Fruit fly (Drosophila melanogaster) whole organism, embryonic: Measurements from ENCODE around the gene CG10984.

ENCODE experiments used
- CG10209 ChIP-seq: fragments of 200-800 bp; sonication (Bioruptor generic); optimal IDR thresholded peaks from 3 replicates; lab custom pipeline; 2017; ENCODE audit warnings: missing biosample characterization, mild to moderate bottlenecking, missing genetic modification characterization, missing genetic modification reagents
- CG10321 ChIP-seq: fragments of 200-800 bp; sonication (Bioruptor generic); IDR thresholded peaks from 2 replicates; pipeline ENCODE4 v1.3.6; 2022; ENCODE audit warnings: missing biosample characterization, missing genetic modification characterization
- CG10366 ChIP-seq: fragments of 200-800 bp; sonication (Bioruptor generic); IDR thresholded peaks from 2 replicates; pipeline ENCODE4 v1.3.6; 2022; ENCODE audit warnings: missing biosample characterization, missing genetic modification characterization
- CG11696 ChIP-seq: fragments of 200-800 bp; sonication (Bioruptor generic); IDR thresholded peaks from 2 replicates; pipeline ENCODE4 v1.3.6; 2022; ENCODE audit warnings: missing biosample characterization, missing genetic modification characterization
- CG11723 ChIP-seq: fragments of 200-800 bp; sonication (Bioruptor generic); optimal IDR thresholded peaks from 2 replicates; lab custom pipeline; 2017; ENCODE audit warnings: missing biosample characterization, mild to moderate bottlenecking, missing genetic modification characterization
- CG12942 ChIP-seq: fragments of 200-800 bp; sonication (Bioruptor generic); optimal IDR thresholded peaks from 3 replicates; lab custom pipeline; 2016; ENCODE audit warnings: missing biosample characterization, missing genetic modification characterization
- CG13287 ChIP-seq: fragments of 200-800 bp; sonication (Bioruptor generic); IDR thresholded peaks from 2 replicates; pipeline ENCODE4 v1.3.6; 2022; ENCODE audit warnings: missing biosample characterization, missing genetic modification characterization; ENCODE audit not compliant: partially characterized antibody
- CG14860 ChIP-seq: fragments of 200-800 bp; sonication (Bioruptor generic); IDR thresholded peaks from 3 replicates; pipeline ENCODE4 v1.3.6; 2022; ENCODE audit warnings: missing biosample characterization, missing genetic modification characterization; ENCODE audit not compliant: partially characterized antibody
- CG14965 ChIP-seq: fragments of 200-800 bp; sonication (Bioruptor generic); optimal IDR thresholded peaks from 2 replicates; lab custom pipeline; 2016; ENCODE audit warnings: missing biosample characterization, missing genetic modification characterization, borderline replicate concordance
- CG1647 ChIP-seq: fragments of 200-800 bp; sonication (Bioruptor generic); optimal IDR thresholded peaks from 3 replicates; lab custom pipeline; 2016; ENCODE audit warnings: missing biosample characterization, missing genetic modification characterization
- CG18619 ChIP-seq: fragments of 200-800 bp; sonication (Bioruptor generic); optimal IDR thresholded peaks from 3 replicates; lab custom pipeline; 2017; ENCODE audit warnings: missing biosample characterization, mild to moderate bottlenecking, missing genetic modification characterization
- CG31388 ChIP-seq: fragments of 200-800 bp; sonication (Bioruptor generic); optimal IDR thresholded peaks from 2 replicates; lab custom pipeline; 2016; ENCODE audit warnings: missing biosample characterization, missing genetic modification characterization
- CG4424 ChIP-seq: fragments of 200-800 bp; sonication (Bioruptor generic); optimal IDR thresholded peaks from 3 replicates; lab custom pipeline; 2016; ENCODE audit warnings: missing biosample characterization, missing genetic modification characterization
- CG6854 ChIP-seq: fragments of 200-800 bp; sonication (Bioruptor generic); optimal IDR thresholded peaks from 3 replicates; lab custom pipeline; 2017; ENCODE audit warnings: missing biosample characterization, mild to moderate bottlenecking, missing genetic modification characterization
- CG7556 ChIP-seq: fragments of 200-800 bp; sonication (Bioruptor generic); optimal IDR thresholded peaks from 2 replicates; lab custom pipeline; 2017; ENCODE audit warnings: missing biosample characterization, mild to moderate bottlenecking, missing genetic modification characterization
- CG7928 ChIP-seq: fragments of 200-800 bp; sonication (Bioruptor generic); optimal IDR thresholded peaks from 2 replicates; lab custom pipeline; 2017; ENCODE audit warnings: missing biosample characterization, mild to moderate bottlenecking, missing genetic modification characterization
- CG7987 ChIP-seq: fragments of 200-800 bp; sonication (Bioruptor generic); optimal IDR thresholded peaks from 2 replicates; lab custom pipeline; 2018; ENCODE audit warnings: missing biosample characterization, mild to moderate bottlenecking, missing genetic modification characterization, moderate library complexity
- CG8281 ChIP-seq: fragments of 200-800 bp; sonication (Bioruptor generic); optimal IDR thresholded peaks from 2 replicates; lab custom pipeline; 2018; ENCODE audit warnings: missing biosample characterization, mild to moderate bottlenecking, missing genetic modification characterization, moderate library complexity
- CG8359 ChIP-seq: fragments of 200-800 bp; sonication (Bioruptor generic); optimal IDR thresholded peaks from 2 replicates; lab custom pipeline; 2017; ENCODE audit warnings: missing biosample characterization, mild to moderate bottlenecking, missing genetic modification characterization, borderline replicate concordance
- CG8765 ChIP-seq: fragments of 200-800 bp; sonication (Bioruptor generic); IDR thresholded peaks from 2 replicates; pipeline ENCODE4 v1.3.6; 2022; ENCODE audit warnings: missing biosample characterization, missing genetic modification characterization
- D ChIP-seq, 2 experiments: fragments of 200-800 bp in 1 of 2; fragments of >200 bp in 1 of 2; sonication (Bioruptor generic) in 1 of 2; optimal IDR thresholded peaks; 2 replicates in 1 of 2; 3 replicates in 1 of 2; lab custom pipeline; 2017; ENCODE audit warnings: mild to moderate bottlenecking in 1 of 2, missing biosample characterization in 1 of 2, missing genetic modification characterization in 1 of 2, missing genetic modification reagents in 1 of 2
- Dad ChIP-seq: fragments of 200-800 bp; sonication (Bioruptor generic); optimal IDR thresholded peaks from 3 replicates; lab custom pipeline; 2016; ENCODE audit warnings: missing biosample characterization, missing genetic modification characterization
- Fer2 ChIP-seq: fragments of 200-800 bp; sonication (Bioruptor generic); optimal IDR thresholded peaks from 2 replicates; lab custom pipeline; 2018; ENCODE audit warnings: missing biosample characterization, mild to moderate bottlenecking, missing genetic modification characterization, moderate library complexity
- HHEX ChIP-seq: fragments of 200-800 bp; sonication (Bioruptor generic); optimal IDR thresholded peaks from 3 replicates; lab custom pipeline; 2017; ENCODE audit warnings: missing biosample characterization, mild to moderate bottlenecking, missing genetic modification characterization, missing genetic modification reagents
- HLHmδ ChIP-seq: fragments of 200-800 bp; sonication (Bioruptor generic); optimal IDR thresholded peaks from 2 replicates; lab custom pipeline; 2018; ENCODE audit warnings: missing biosample characterization, mild to moderate bottlenecking, missing genetic modification characterization, moderate library complexity
- Lim3 ChIP-seq: fragments of 200-800 bp; sonication (Bioruptor generic); IDR thresholded peaks from 2 replicates; pipeline ENCODE4 v1.3.6; 2022; ENCODE audit warnings: missing biosample characterization, missing genetic modification characterization
- Mes4 ChIP-seq: fragments of 200-800 bp; sonication (Bioruptor generic); optimal IDR thresholded peaks from 2 replicates; lab custom pipeline; 2016; ENCODE audit warnings: missing biosample characterization, missing genetic modification characterization
- Neu2 ChIP-seq: fragments of 200-800 bp; sonication (Bioruptor generic); optimal IDR thresholded peaks from 3 replicates; lab custom pipeline; 2016; ENCODE audit warnings: missing biosample characterization, missing genetic modification characterization, borderline replicate concordance
- Opbp ChIP-seq: fragments of 200-800 bp; sonication (Bioruptor generic); IDR thresholded peaks from 3 replicates; pipeline ENCODE4 v1.3.6; 2022; ENCODE audit warnings: missing biosample characterization, missing genetic modification characterization; ENCODE audit not compliant: partially characterized antibody
- cato ChIP-seq: fragments of 200-800 bp; sonication (Bioruptor generic); optimal IDR thresholded peaks from 2 replicates; lab custom pipeline; 2016; ENCODE audit warnings: missing biosample characterization, missing genetic modification characterization, borderline replicate concordance
- crp ChIP-seq, 2 experiments: fragments of 200-800 bp; sonication (Bioruptor generic); optimal IDR thresholded peaks; 2 replicates in 1 of 2; 3 replicates in 1 of 2; lab custom pipeline; 2017; ENCODE audit warnings: missing biosample characterization in 2 of 2, missing genetic modification characterization in 2 of 2, mild to moderate bottlenecking in 1 of 2, moderate library complexity in 1 of 2
- en ChIP-seq: fragments of 200-800 bp; sonication (Bioruptor generic); optimal IDR thresholded peaks from 2 replicates; lab custom pipeline; 2016; ENCODE audit warnings: missing biosample characterization, missing genetic modification characterization
- grn ChIP-seq: fragments of 200-800 bp; sonication (Bioruptor generic); optimal IDR thresholded peaks from 3 replicates; lab custom pipeline; 2017; ENCODE audit warnings: missing biosample characterization, missing genetic modification characterization
- inv ChIP-seq: fragments of 200-800 bp; sonication (Bioruptor generic); IDR thresholded peaks from 2 replicates; pipeline ENCODE4 v1.3.6; 2022; ENCODE audit warnings: missing biosample characterization, missing genetic modification characterization; ENCODE audit not compliant: partially characterized antibody
- knrl ChIP-seq: fragments of 200-800 bp; sonication (Bioruptor generic); IDR thresholded peaks from 3 replicates; pipeline ENCODE4 v1.3.6; 2022; ENCODE audit warnings: missing biosample characterization, missing genetic modification characterization; ENCODE audit not compliant: partially characterized antibody
- lbe ChIP-seq: fragments of 200-800 bp; sonication (Bioruptor generic); optimal IDR thresholded peaks from 2 replicates; lab custom pipeline; 2016; ENCODE audit warnings: missing biosample characterization, mild to moderate bottlenecking, missing genetic modification characterization
- lilli ChIP-seq: fragments of 200-800 bp; sonication (Bioruptor generic); optimal IDR thresholded peaks from 3 replicates; lab custom pipeline; 2016; ENCODE audit warnings: missing biosample characterization, missing genetic modification characterization
- mirr ChIP-seq: fragments of 200-800 bp; sonication (Bioruptor generic); optimal IDR thresholded peaks from 3 replicates; lab custom pipeline; 2018; ENCODE audit warnings: missing biosample characterization, mild to moderate bottlenecking, missing genetic modification characterization
- mld ChIP-seq: fragments of 200-800 bp; sonication (Bioruptor generic); IDR thresholded peaks from 3 replicates; pipeline ENCODE4 v1.3.6; 2022; ENCODE audit warnings: missing biosample characterization, missing genetic modification characterization; ENCODE audit not compliant: partially characterized antibody
- onecut ChIP-seq: fragments of 200-800 bp; sonication (Bioruptor generic); IDR thresholded peaks from 2 replicates; pipeline ENCODE4 v1.3.6; 2022; ENCODE audit warnings: missing biosample characterization, missing genetic modification characterization
- p53 ChIP-seq: fragments of 200-800 bp; sonication (Bioruptor generic); optimal IDR thresholded peaks from 2 replicates; lab custom pipeline; 2016; ENCODE audit warnings: missing biosample characterization, missing genetic modification characterization
- row ChIP-seq: fragments of 200-800 bp; sonication (Bioruptor generic); IDR thresholded peaks from 3 replicates; pipeline ENCODE4 v1.3.6; 2022; ENCODE audit warnings: missing biosample characterization, missing genetic modification characterization
- schlank ChIP-seq: fragments of 200-800 bp; sonication (Bioruptor generic); optimal IDR thresholded peaks from 2 replicates; lab custom pipeline; 2018; ENCODE audit warnings: missing biosample characterization, mild to moderate bottlenecking, missing genetic modification characterization
- sisA ChIP-seq: fragments of 200-800 bp; sonication (Bioruptor generic); IDR thresholded peaks from 2 replicates; pipeline ENCODE4 v1.3.6; 2022; ENCODE audit warnings: missing biosample characterization, missing genetic modification characterization
- slp2 ChIP-seq: fragments of 200-800 bp; sonication (Bioruptor generic); optimal IDR thresholded peaks from 2 replicates; lab custom pipeline; 2016; ENCODE audit warnings: missing biosample characterization, missing genetic modification characterization
- sr ChIP-seq: fragments of 200-800 bp; sonication (Bioruptor generic); IDR thresholded peaks from 3 replicates; pipeline ENCODE4 v1.3.6; 2022; ENCODE audit warnings: missing biosample characterization, missing genetic modification characterization
- tgo ChIP-seq: fragments of 200-800 bp; sonication (Bioruptor generic); IDR thresholded peaks from 3 replicates; pipeline ENCODE4 v1.3.6; 2022; ENCODE audit warnings: missing biosample characterization, missing genetic modification characterization
- toy ChIP-seq: fragments of 200-800 bp; sonication (Bioruptor generic); IDR thresholded peaks from 2 replicates; pipeline ENCODE4 v1.3.6; 2022; ENCODE audit warnings: missing biosample characterization, missing genetic modification characterization
- vfl ChIP-seq: fragments of 200-800 bp; sonication (Bioruptor generic); optimal IDR thresholded peaks from 2 replicates; lab custom pipeline; 2016; ENCODE audit warnings: missing biosample characterization, missing genetic modification characterization
- zfh2 ChIP-seq: fragments of 200-800 bp; sonication (Bioruptor generic); optimal IDR thresholded peaks from 2 replicates; lab custom pipeline; 2016; ENCODE audit warnings: missing biosample characterization, missing genetic modification characterization

CG10984 gene

DNA sequence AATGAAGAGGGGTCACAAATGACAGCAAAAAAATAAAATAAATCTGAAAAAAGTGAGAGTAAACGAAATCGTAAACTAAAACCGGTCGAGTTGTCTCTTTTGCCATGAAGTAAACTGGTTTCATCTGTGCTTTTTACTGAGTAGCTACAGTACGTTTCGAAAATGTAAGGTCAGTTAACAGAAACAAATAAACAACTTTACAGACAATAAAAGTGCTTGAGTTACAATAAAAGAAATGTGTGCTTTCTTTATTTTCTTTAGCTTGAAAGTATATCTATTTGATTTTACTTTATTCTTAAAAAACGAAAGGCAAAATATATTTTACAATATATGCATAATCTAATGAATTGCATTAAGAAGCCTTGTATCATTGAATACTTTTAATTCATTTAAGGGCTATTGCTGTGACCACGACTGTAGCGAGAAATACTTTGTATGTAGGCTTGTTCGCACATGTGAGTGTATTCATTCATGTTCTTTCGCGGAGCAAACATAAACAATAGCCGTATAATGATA, 43.1 kb downstream of the CG10984 start (continued):
- TF ChIP-seq CG7928 = no peak
- TF ChIP-seq CG31388 (GFP tag; lab: Kevin White, UChicago) = no peak
- TF ChIP-seq row (GFP tag; lab: Robert Waterston, UW) = peak; percentile 74
- no peak for TF ChIP-seq schlank (tag; lab: Kevin White, UChicago)
- TF ChIP-seq CG10209 = peak; percentile 40
- peak; percentile 58 for TF ChIP-seq CG4424 (GFP tag; lab: Kevin White, UChicago)
- TF ChIP-seq HLHmδ (GFP tag; lab: Kevin White, UChicago) = no peak
- TF ChIP-seq sr (GFP tag; lab: Robert Waterston, UW) = no peak
- TF ChIP-seq Neu2 = no peak
- TF ChIP-seq Dad (GFP tag; lab: Kevin White, UChicago) = no peak
- TF ChIP-seq Fer2 = peak; percentile 33
- no peak for TF ChIP-seq slp2
- no peak for TF ChIP-seq CG7987 (GFP tag; lab: Kevin White, UChicago)
- no peak for TF ChIP-seq D (optimal IDR thresholded peaks at IDR 0.05; lab: Kevin White, UChicago)
- TF ChIP-seq D (GFP tag; optimal IDR thresholded peaks at IDR 0.05; lab: Kevin White, UChicago) = peak; percentile 8
- TF ChIP-seq CG6854 = peak; percentile 49
- TF ChIP-seq mirr (GFP tag; lab: Kevin White, UChicago) = peak; percentile 27
- peak; percentile 60 for TF ChIP-seq lilli
- peak; percentile 17 for TF ChIP-seq zfh2 (GFP tag; lab: Kevin White, UChicago)
- no peak for TF ChIP-seq sisA (GFP tag; lab: Robert Waterston, UW)
- peak; percentile 78 for TF ChIP-seq CG11696 (GFP tag; lab: Robert Waterston, UW)
- no peak for TF ChIP-seq CG14860 (GFP tag; lab: Robert Waterston, UW)
- TF ChIP-seq CG11723 (GFP tag; lab: Kevin White, UChicago) = no peak
- no peak for TF ChIP-seq en (GFP tag; lab: Kevin White, UChicago)
- no peak for TF ChIP-seq Mes4 (GFP tag; lab: Kevin White, UChicago)
- no peak for TF ChIP-seq CG1647 (GFP tag; lab: Kevin White, UChicago)
- no peak for TF ChIP-seq toy (GFP tag; lab: Robert Waterston, UW)
- no peak for TF ChIP-seq Lim3 (GFP tag; lab: Robert Waterston, UW)
- no peak for TF ChIP-seq CG12942 (GFP tag; lab: Kevin White, UChicago)
- no peak for TF ChIP-seq mld (GFP tag; lab: Robert Waterston, UW)
- TF ChIP-seq CG14965 (GFP tag; lab: Kevin White, UChicago) = no peak
- no peak for TF ChIP-seq CG10366 (GFP tag; lab: Robert Waterston, UW)
- no peak for TF ChIP-seq inv (GFP tag; lab: Robert Waterston, UW)
- no peak for TF ChIP-seq CG10321 (GFP tag; lab: Robert Waterston, UW)
- peak; percentile 21; the same call in 1 of the 3 replicates for TF ChIP-seq tgo (GFP tag; lab: Robert Waterston, UW)
- TF ChIP-seq CG18619 = peak; percentile 63
- peak; percentile 39 for TF ChIP-seq HHEX (GFP tag; lab: Kevin White, UChicago)
- no peak for TF ChIP-seq CG8359
- TF ChIP-seq vfl (GFP tag; lab: Kevin White, UChicago) = no peak
- peak; percentile 64 for TF ChIP-seq lbe (GFP tag; lab: Kevin White, UChicago)
- no peak for TF ChIP-seq grn (GFP tag; lab: Kevin White, UChicago)
- no peak for TF ChIP-seq knrl (GFP tag; lab: Robert Waterston, UW)
- no peak for TF ChIP-seq p53 (GFP tag; lab: Kevin White, UChicago)
- TF ChIP-seq onecut (GFP tag; lab: Robert Waterston, UW) = no peak
- peak; percentile 79 for TF ChIP-seq CG7556 (GFP tag; lab: Kevin White, UChicago)
- no peak for TF ChIP-seq cato (GFP tag; lab: Kevin White, UChicago)
- no peak for TF ChIP-seq crp (GFP tag; optimal IDR thresholded peaks at IDR 0.05; lab: Kevin White, UChicago)
- TF ChIP-seq CG8765 = no peak
- no peak for TF ChIP-seq Opbp
- no peak for TF ChIP-seq CG8281 (tag; lab: Kevin White, UChicago)
- no peak for TF ChIP-seq CG13287
